Worm (Caenorhabditis elegans) whole organism, L4 larva: Measurements from ENCODE around the gene C49C3.4.
"Not testable (repeated sequence)": the region's sequence is repeated elsewhere in the genome, so short reads cannot be mapped to it uniquely, and the experiment has no call there.

ENCODE experiments used
- F49E8.2 ChIP-seq: sonication (generic microtip); optimal IDR thresholded peaks from 2 replicates; lab custom pipeline; 2016; ENCODE audit warnings: missing compliant biosample characterization, mild to moderate bottlenecking, missing genetic modification characterization, borderline replicate concordance
- aly-2 ChIP-seq: sonication (generic microtip); optimal IDR thresholded peaks from 2 replicates; lab custom pipeline; 2018; ENCODE audit warnings: missing biosample characterization, missing genetic modification characterization
- lin-13 ChIP-seq: fragments of 150-350 bp; optimal IDR thresholded peaks from 2 replicates; lab custom pipeline; 2014; ENCODE audit warnings: missing biosample characterization, missing genetic modification reagents, missing genetic modification characterization
- lin-29 ChIP-seq: fragments of 200-800 bp; sonication (Bioruptor generic); IDR thresholded peaks from 2 replicates; pipeline ENCODE4 v1.3.6; 2022; ENCODE audit warnings: missing genetic modification reagents, missing genetic modification characterization, missing compliant biosample characterization
- lin-39 ChIP-seq: fragments of 150-350 bp; optimal IDR thresholded peaks from 2 replicates; lab custom pipeline; 2014; ENCODE audit warnings: missing biosample characterization, missing genetic modification reagents, missing genetic modification characterization
- mep-1 ChIP-seq: fragments of 150-350 bp; sonication (generic microtip); optimal IDR thresholded peaks from 3 replicates; lab custom pipeline; 2014; ENCODE audit warnings: missing biosample characterization, missing genetic modification characterization
- nhr-102 ChIP-seq: sonication (generic microtip); optimal IDR thresholded peaks from 2 replicates; lab custom pipeline; 2016; ENCODE audit warnings: mild to moderate bottlenecking, missing genetic modification characterization, moderate library complexity, missing compliant biosample characterization
- nhr-237 ChIP-seq: sonication (generic microtip); optimal IDR thresholded peaks from 2 replicates; lab custom pipeline; 2017; ENCODE audit warnings: missing biosample characterization, missing genetic modification characterization
- nhr-77 ChIP-seq: fragments of 150-350 bp; optimal IDR thresholded peaks from 2 replicates; lab custom pipeline; 2014; ENCODE audit warnings: missing biosample characterization, missing genetic modification characterization
- php-3 ChIP-seq: fragments of 200-800 bp; sonication (Bioruptor generic); IDR thresholded peaks from 2 replicates; pipeline ENCODE4 v1.3.6; 2022; ENCODE audit warnings: missing genetic modification reagents, missing genetic modification characterization, missing compliant biosample characterization
- pqm-1 ChIP-seq: sonication (generic microtip); optimal IDR thresholded peaks from 2 replicates; lab custom pipeline; 2017; ENCODE audit warnings: missing biosample characterization, missing genetic modification characterization
- snpc-4 ChIP-seq: fragments of 150-350 bp; optimal IDR thresholded peaks from 2 replicates; lab custom pipeline; 2014; ENCODE audit warnings: missing biosample characterization, missing genetic modification characterization

DNA sequence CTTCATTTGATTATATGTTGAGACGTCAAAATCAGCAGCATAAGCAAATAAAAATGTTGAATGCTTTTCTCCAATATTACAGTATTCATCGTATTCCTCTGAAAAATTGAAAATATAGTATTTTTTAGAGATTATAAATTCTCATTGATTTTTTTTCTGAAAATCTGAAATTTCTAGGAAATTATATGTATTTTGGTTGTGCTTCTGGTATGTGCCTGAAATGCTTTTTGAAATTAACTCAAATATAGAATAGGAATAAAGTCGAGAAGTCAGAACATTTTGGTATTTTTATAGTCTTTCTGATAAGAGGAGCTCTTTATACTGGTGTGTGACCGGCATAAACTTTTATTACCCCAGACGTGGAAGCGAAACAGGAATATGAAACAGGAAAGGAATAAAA, 13.4 kb upstream of the C49C3.4 start, which contains the start of gene T28F3.8:
- TF ChIP-seq aly-2 (tag; lab: Kevin White, UChicago); F49E8.2 (tag; lab: Kevin White, UChicago); snpc-4 (tag; lab: Kevin White, UChicago); lin-29 (GFP tag; lab: Robert Waterston, UW); nhr-237; lin-13 (GFP tag; lab: Kevin White, UChicago); pqm-1 (tag; lab: Kevin White, UChicago); lin-39 (tag; lab: Kevin White, UChicago); nhr-102 (tag; lab: Kevin White, UChicago); nhr-77 (tag; lab: Kevin White, UChicago); mep-1: not testable (repeated sequence)
- peak; percentile 82 for TF ChIP-seq php-3 (GFP tag; lab: Robert Waterston, UW)
